Fruit fly (Drosophila melanogaster) whole organism, embryonic: ENCODE data around the gene Psa.
A peak's percentile ranks its signal among the peaks of the same experiment; 100 is the strongest.

Experiments used
- Asciz ChIP-seq: fragments of 200-800 bp; sonication (Bioruptor generic); optimal IDR thresholded peaks from 2 replicates; lab custom pipeline; 2017; ENCODE audit warnings: missing biosample characterization, mild to moderate bottlenecking, missing genetic modification characterization, missing genetic modification reagents
- Atf6 ChIP-seq: fragments of 200-800 bp; sonication (Bioruptor generic); IDR thresholded peaks from 2 replicates; pipeline ENCODE4 v1.3.6; 2022; ENCODE audit warnings: missing biosample characterization, missing genetic modification characterization
- Bgb ChIP-seq: fragments of 200-800 bp; sonication (Bioruptor generic); IDR thresholded peaks from 2 replicates; pipeline ENCODE4 v1.3.6; 2022; ENCODE audit warnings: missing biosample characterization, missing genetic modification characterization; ENCODE audit not compliant: partially characterized antibody
- CG10209 ChIP-seq: fragments of 200-800 bp; sonication (Bioruptor generic); optimal IDR thresholded peaks from 3 replicates; lab custom pipeline; 2017; ENCODE audit warnings: missing biosample characterization, mild to moderate bottlenecking, missing genetic modification characterization, missing genetic modification reagents
- CG10565 ChIP-seq: fragments of 200-800 bp; sonication (Bioruptor generic); optimal IDR thresholded peaks from 3 replicates; lab custom pipeline; 2016; ENCODE audit warnings: missing biosample characterization, mild to moderate bottlenecking, missing genetic modification characterization
- CG10959 ChIP-seq: fragments of 200-800 bp; sonication (Bioruptor generic); IDR thresholded peaks from 2 replicates; pipeline ENCODE4 v1.3.6; 2022; ENCODE audit warnings: missing biosample characterization, missing genetic modification characterization
- CG12942 ChIP-seq: fragments of 200-800 bp; sonication (Bioruptor generic); optimal IDR thresholded peaks from 3 replicates; lab custom pipeline; 2016; ENCODE audit warnings: missing biosample characterization, missing genetic modification characterization
- CG13287 ChIP-seq: fragments of 200-800 bp; sonication (Bioruptor generic); IDR thresholded peaks from 2 replicates; pipeline ENCODE4 v1.3.6; 2022; ENCODE audit warnings: missing biosample characterization, missing genetic modification characterization; ENCODE audit not compliant: partially characterized antibody
- CG13894 ChIP-seq: fragments of 200-800 bp; sonication (Bioruptor generic); optimal IDR thresholded peaks from 3 replicates; lab custom pipeline; 2018; ENCODE audit warnings: missing biosample characterization, mild to moderate bottlenecking, missing genetic modification characterization, moderate library complexity
- CG14441 ChIP-seq: fragments of 200-800 bp; sonication (Bioruptor generic); IDR thresholded peaks from 2 replicates; pipeline ENCODE4 v1.3.6; 2022; ENCODE audit warnings: missing biosample characterization, missing genetic modification characterization
- CG14710 ChIP-seq: fragments of 200-800 bp; sonication (Bioruptor generic); optimal IDR thresholded peaks from 3 replicates; lab custom pipeline; 2019; ENCODE audit warnings: missing biosample characterization, mild to moderate bottlenecking, missing genetic modification characterization, moderate library complexity
- CG16813 ChIP-seq: fragments of 200-800 bp; sonication (Bioruptor generic); IDR thresholded peaks from 3 replicates; pipeline ENCODE4 v1.3.6; 2022; ENCODE audit warnings: missing biosample characterization, missing genetic modification characterization; ENCODE audit not compliant: partially characterized antibody
- CG30403 ChIP-seq: fragments of 200-800 bp; sonication (Bioruptor generic); optimal IDR thresholded peaks from 3 replicates; lab custom pipeline; 2016; ENCODE audit warnings: missing biosample characterization, missing genetic modification characterization
- CG31388 ChIP-seq: fragments of 200-800 bp; sonication (Bioruptor generic); optimal IDR thresholded peaks from 2 replicates; lab custom pipeline; 2016; ENCODE audit warnings: missing biosample characterization, missing genetic modification characterization
- CG3838 ChIP-seq: fragments of 200-800 bp; sonication (Bioruptor generic); optimal IDR thresholded peaks from 3 replicates; lab custom pipeline; 2016; ENCODE audit warnings: missing biosample characterization, missing genetic modification characterization
- CG3847 ChIP-seq: fragments of 200-800 bp; sonication (Bioruptor generic); IDR thresholded peaks from 2 replicates; pipeline ENCODE4 v1.3.6; 2022; ENCODE audit warnings: missing biosample characterization, missing genetic modification characterization
- CG4617 ChIP-seq: fragments of 200-800 bp; sonication (Bioruptor generic); optimal IDR thresholded peaks from 3 replicates; lab custom pipeline; 2016; ENCODE audit warnings: missing biosample characterization, missing genetic modification characterization, borderline replicate concordance
- CG7556 ChIP-seq: fragments of 200-800 bp; sonication (Bioruptor generic); optimal IDR thresholded peaks from 2 replicates; lab custom pipeline; 2017; ENCODE audit warnings: missing biosample characterization, mild to moderate bottlenecking, missing genetic modification characterization
- CG8089 ChIP-seq: fragments of 200-800 bp; sonication (Bioruptor generic); optimal IDR thresholded peaks from 3 replicates; lab custom pipeline; 2016; ENCODE audit warnings: missing biosample characterization, missing genetic modification characterization
- CTCF ChIP-seq: fragments of 200-800 bp; sonication (Bioruptor generic); optimal IDR thresholded peaks from 2 replicates; lab custom pipeline; 2017; ENCODE audit warnings: missing biosample characterization, mild to moderate bottlenecking, missing genetic modification characterization, moderate library complexity
- Dek ChIP-seq: fragments of 200-800 bp; sonication (Bioruptor generic); optimal IDR thresholded peaks from 3 replicates; lab custom pipeline; 2019; ENCODE audit warnings: missing biosample characterization, mild to moderate bottlenecking, missing genetic modification characterization, moderate library complexity
- Drgx ChIP-seq: fragments of 200-800 bp; sonication (Bioruptor generic); IDR thresholded peaks from 2 replicates; pipeline ENCODE4 v1.3.6; 2022; ENCODE audit warnings: missing biosample characterization, missing genetic modification characterization
- Eip74EF ChIP-seq, 2 experiments: fragments of 200-800 bp in 1 of 2; fragments of >200 bp in 1 of 2; sonication (Bioruptor generic) in 1 of 2; optimal IDR thresholded peaks; 2 replicates each; lab custom pipeline; 2017 to 2019; ENCODE audit warnings: missing biosample characterization in 2 of 2, missing genetic modification characterization in 2 of 2, mild to moderate bottlenecking in 1 of 2, moderate library complexity in 1 of 2
- Elba2 ChIP-seq: fragments of 200-800 bp; sonication (Bioruptor generic); optimal IDR thresholded peaks from 3 replicates; lab custom pipeline; 2016; ENCODE audit warnings: missing biosample characterization, missing genetic modification characterization
- Gsc ChIP-seq: fragments of 200-800 bp; sonication (Bioruptor generic); IDR thresholded peaks from 2 replicates; pipeline ENCODE4 v1.3.6; 2022; ENCODE audit warnings: missing biosample characterization, missing genetic modification characterization
- Hr39 ChIP-seq: fragments of >200 bp; optimal IDR thresholded peaks from 2 replicates; lab custom pipeline; 2017
- Hr51 ChIP-seq, 2 experiments: fragments of 200-800 bp; sonication (Bioruptor generic); optimal IDR thresholded peaks; 2 replicates in 1 of 2; 3 replicates in 1 of 2; lab custom pipeline; 2016 to 2018; ENCODE audit warnings: missing biosample characterization in 2 of 2, missing genetic modification characterization in 2 of 2, mild to moderate bottlenecking in 1 of 2, moderate library complexity in 1 of 2
- Lhr ChIP-seq: fragments of 200-800 bp; sonication (Bioruptor generic); optimal IDR thresholded peaks from 3 replicates; lab custom pipeline; 2017; ENCODE audit warnings: mild to moderate bottlenecking, missing biosample characterization, missing genetic modification reagents, missing genetic modification characterization
- MESR4 ChIP-seq: fragments of 200-800 bp; sonication (Bioruptor generic); optimal IDR thresholded peaks from 2 replicates; lab custom pipeline; 2018; ENCODE audit warnings: missing biosample characterization, mild to moderate bottlenecking, missing genetic modification characterization, moderate library complexity
- Meics ChIP-seq: fragments of 200-800 bp; sonication (Bioruptor generic); optimal IDR thresholded peaks from 2 replicates; lab custom pipeline; 2017; ENCODE audit warnings: missing biosample characterization, mild to moderate bottlenecking, missing genetic modification characterization
- Scr ChIP-seq: fragments of 200-800 bp; sonication (Bioruptor generic); IDR thresholded peaks from 2 replicates; pipeline ENCODE4 v1.3.6; 2022; ENCODE audit warnings: missing biosample characterization, missing genetic modification characterization; ENCODE audit not compliant: partially characterized antibody
- Sin3A ChIP-seq: fragments of >200 bp; optimal IDR thresholded peaks from 2 replicates; lab custom pipeline; 2018
- Sry-δ ChIP-seq: fragments of 200-800 bp; sonication (Bioruptor generic); optimal IDR thresholded peaks from 2 replicates; lab custom pipeline; 2016; ENCODE audit warnings: missing biosample characterization, missing genetic modification characterization
- Trl ChIP-seq, 3 experiments: fragments of >200 bp in 2 of 3; fragments of 200-800 bp in 1 of 3; sonication (Bioruptor generic) in 1 of 3; optimal IDR thresholded peaks; 2 replicates in 1 of 3; 3 replicates in 2 of 3; lab custom pipeline; 2016 to 2017; ENCODE audit warnings: missing biosample characterization in 1 of 3, missing genetic modification characterization in 1 of 3
- Xrp1 ChIP-seq: fragments of 200-800 bp; sonication (Bioruptor generic); IDR thresholded peaks from 2 replicates; pipeline ENCODE4 v1.3.6; 2022; ENCODE audit warnings: missing biosample characterization, missing genetic modification characterization
- ab ChIP-seq: fragments of 200-800 bp; sonication (Bioruptor generic); optimal IDR thresholded peaks from 2 replicates; lab custom pipeline; 2016; ENCODE audit warnings: missing biosample characterization, missing genetic modification characterization
- cad ChIP-seq: fragments of >200 bp; optimal IDR thresholded peaks from 2 replicates; lab custom pipeline; 2017; ENCODE audit warnings: missing biosample characterization, missing genetic modification characterization
- crol ChIP-seq: fragments of 200-800 bp; sonication (Bioruptor generic); IDR thresholded peaks from 2 replicates; pipeline ENCODE4 v1.3.6; 2022; ENCODE audit warnings: missing biosample characterization, missing genetic modification characterization
- fd96Cb ChIP-seq: fragments of 200-800 bp; sonication (Bioruptor generic); optimal IDR thresholded peaks from 2 replicates; lab custom pipeline; 2018; ENCODE audit warnings: missing biosample characterization, mild to moderate bottlenecking, missing genetic modification characterization, moderate library complexity
- gsb-n ChIP-seq: fragments of 200-800 bp; sonication (Bioruptor generic); optimal IDR thresholded peaks from 3 replicates; lab custom pipeline; 2018; ENCODE audit warnings: missing biosample characterization, mild to moderate bottlenecking, missing genetic modification characterization
- lab ChIP-seq: fragments of 200-800 bp; sonication (Bioruptor generic); optimal IDR thresholded peaks from 3 replicates; lab custom pipeline; 2017; ENCODE audit warnings: missing biosample characterization, missing genetic modification characterization, mild to moderate bottlenecking, moderate library complexity, missing genetic modification reagents
- lbe ChIP-seq: fragments of 200-800 bp; sonication (Bioruptor generic); optimal IDR thresholded peaks from 2 replicates; lab custom pipeline; 2016; ENCODE audit warnings: missing biosample characterization, mild to moderate bottlenecking, missing genetic modification characterization
- lov ChIP-seq, 2 experiments: fragments of 200-800 bp in 1 of 2; fragments of >200 bp in 1 of 2; sonication (Bioruptor generic) in 1 of 2; IDR thresholded peaks in 1 of 2; optimal IDR thresholded peaks in 1 of 2; 2 replicates in 1 of 2; 3 replicates in 1 of 2; pipeline versions ENCODE4 v1.3.6 to Lab custom; 2017 to 2022; ENCODE audit warnings: missing biosample characterization in 1 of 2, missing genetic modification characterization in 1 of 2
- mam ChIP-seq: fragments of 200-800 bp; sonication (Bioruptor generic); optimal IDR thresholded peaks from 3 replicates; lab custom pipeline; 2016; ENCODE audit warnings: missing biosample characterization, missing genetic modification characterization
- nau ChIP-seq: fragments of 200-800 bp; sonication (Bioruptor generic); optimal IDR thresholded peaks from 3 replicates; lab custom pipeline; 2017; ENCODE audit warnings: missing biosample characterization, mild to moderate bottlenecking, missing genetic modification characterization, missing genetic modification reagents
- nerfin-1 ChIP-seq: fragments of 200-800 bp; sonication (Bioruptor generic); optimal IDR thresholded peaks from 3 replicates; lab custom pipeline; 2019; ENCODE audit warnings: missing biosample characterization, mild to moderate bottlenecking, missing genetic modification characterization, moderate library complexity
- nmo ChIP-seq: fragments of 200-800 bp; sonication (Bioruptor generic); optimal IDR thresholded peaks from 2 replicates; lab custom pipeline; 2018; ENCODE audit warnings: missing biosample characterization, mild to moderate bottlenecking, missing genetic modification characterization, moderate library complexity
- peb ChIP-seq: fragments of 200-800 bp; sonication (Bioruptor generic); IDR thresholded peaks from 2 replicates; pipeline ENCODE4 v1.3.6; 2022; ENCODE audit warnings: missing biosample characterization, missing genetic modification characterization
- salm ChIP-seq: fragments of 200-800 bp; sonication (Bioruptor generic); optimal IDR thresholded peaks from 2 replicates; lab custom pipeline; 2018; ENCODE audit warnings: missing biosample characterization, mild to moderate bottlenecking, missing genetic modification characterization
- tna ChIP-seq: fragments of 200-800 bp; sonication (Bioruptor generic); IDR thresholded peaks from 2 replicates; pipeline ENCODE4 v1.3.6; 2022; ENCODE audit warnings: missing biosample characterization, missing genetic modification characterization; ENCODE audit not compliant: partially characterized antibody
- unpg ChIP-seq: fragments of 200-800 bp; sonication (Bioruptor generic); optimal IDR thresholded peaks from 3 replicates; lab custom pipeline; 2018; ENCODE audit warnings: missing biosample characterization, mild to moderate bottlenecking, missing genetic modification characterization, moderate library complexity

Psa gene

dm6 chr3L:1496408-1496807 is 6.2 kb upstream of the Psa start, which contains the start of gene CG12084 (continued):
- TF ChIP-seq Dek (no peak), lbe (GFP tag; lab: Kevin White, UChicago) (no peak), Hr39 (lab: Kevin White, UChicago) (no peak), nerfin-1 (tag; lab: Kevin White, UChicago) (no peak), CG30403 (GFP tag; lab: Kevin White, UChicago) (no peak), Scr (peak; percentile 25), gsb-n (tag; lab: Kevin White, UChicago) (no peak), CG8089 (GFP tag; lab: Kevin White, UChicago) (no peak), salm (tag; lab: Kevin White, UChicago) (no peak), CG7556 (GFP tag; lab: Kevin White, UChicago) (no peak), CG10959 (GFP tag; lab: Robert Waterston, UW) (no peak), mam (GFP tag; lab: Kevin White, UChicago) (no peak), CG10565 (no peak), MESR4 (GFP tag; lab: Kevin White, UChicago) (peak; percentile 85), nmo (GFP tag; lab: Kevin White, UChicago) (peak; percentile 26), CG14441 (GFP tag; lab: Robert Waterston, UW) (no peak), Trl (optimal IDR thresholded peaks at IDR 0.05; lab: Kevin White, UChicago) (no peak), Trl (GFP tag; optimal IDR thresholded peaks at IDR 0.05; lab: Kevin White, UChicago) (no peak), ab (GFP tag; lab: Kevin White, UChicago) (no peak), CG4617 (GFP tag; lab: Kevin White, UChicago) (peak; percentile 89), lov (optimal IDR thresholded peaks at IDR 0.05; lab: Kevin White, UChicago) (no peak), lov (GFP tag; IDR thresholded peaks at IDR 0.05; lab: Robert Waterston, UW) (no peak), crol (GFP tag; lab: Robert Waterston, UW) (no peak), Elba2 (GFP tag; lab: Kevin White, UChicago) (peak; percentile 82), fd96Cb (tag; lab: Kevin White, UChicago) (no peak), CG16813 (no peak), CG10209 (GFP tag; lab: Kevin White, UChicago) (no peak), unpg (GFP tag; lab: Kevin White, UChicago) (no peak), Atf6 (GFP tag; lab: Robert Waterston, UW) (no peak), nau (no peak), CG3838 (no peak), Lhr (peak; percentile 38), CG31388 (GFP tag; lab: Kevin White, UChicago) (no peak), Meics (GFP tag; lab: Kevin White, UChicago) (no peak), Asciz (GFP tag; lab: Kevin White, UChicago) (no peak), Drgx (GFP tag; lab: Robert Waterston, UW) (no peak), peb (GFP tag; lab: Robert Waterston, UW) (no peak), Bgb (GFP tag; lab: Robert Waterston, UW) (no peak), CG13894 (no peak), Sry-δ (GFP tag; lab: Kevin White, UChicago) (peak; percentile 21), Gsc (no peak), CG12942 (GFP tag; lab: Kevin White, UChicago) (no peak), tna (no peak), CG3847 (GFP tag; lab: Robert Waterston, UW) (no peak), Eip74EF (GFP tag; optimal IDR thresholded peaks at IDR 0.05; lab: Kevin White, UChicago) (no peak), Hr51 (GFP tag; optimal IDR thresholded peaks at IDR 0.05; lab: Kevin White, UChicago) (no peak), Xrp1 (GFP tag; lab: Robert Waterston, UW) (no peak), cad (peak; percentile 27), CG14710 (tag; lab: Kevin White, UChicago) (peak; percentile 47), lab (GFP tag; lab: Kevin White, UChicago) (no peak), CTCF (GFP tag; lab: Kevin White, UChicago) (no peak), CG13287 (GFP tag; lab: Robert Waterston, UW) (peak; percentile 46; the same call in 1 of the 2 replicates), Sin3A (lab: Kevin White, UChicago) (peak; percentile 64)
